Worm (Caenorhabditis elegans) whole organism, L2 larva: ENCODE results near the gene sdz-21.
A peak's percentile ranks its signal among the peaks of the same experiment; 100 is the strongest.

ENCODE experiments used
- C34F6.9 ChIP-seq: fragments of 150-350 bp; optimal IDR thresholded peaks from 2 replicates; lab custom pipeline; 2014; ENCODE audit warnings: missing biosample characterization, missing genetic modification characterization
- F13H6.1 ChIP-seq: sonication (generic microtip); optimal IDR thresholded peaks from 2 replicates; lab custom pipeline; 2016; ENCODE audit warnings: missing genetic modification characterization, missing compliant biosample characterization
- R02D3.7 ChIP-seq: fragments of 150-350 bp; optimal IDR thresholded peaks from 2 replicates; lab custom pipeline; 2014; ENCODE audit warnings: missing biosample characterization, missing genetic modification characterization
- Y55F3AM.14 ChIP-seq: fragments of 200-800 bp; sonication (Bioruptor generic); optimal IDR thresholded peaks from 2 replicates; lab custom pipeline; 2018; ENCODE audit warnings: mild to moderate bottlenecking, missing genetic modification characterization, missing compliant biosample characterization
- ZK546.5 ChIP-seq: sonication (generic microtip); optimal IDR thresholded peaks from 2 replicates; lab custom pipeline; 2017; ENCODE audit warnings: missing biosample characterization, missing genetic modification characterization
- alr-1 ChIP-seq: fragments of 150-350 bp; optimal IDR thresholded peaks from 2 replicates; lab custom pipeline; 2014; ENCODE audit warnings: missing biosample characterization, missing genetic modification characterization
- aly-2 ChIP-seq: fragments of 150-350 bp; optimal IDR thresholded peaks from 2 replicates; lab custom pipeline; 2014; ENCODE audit warnings: missing biosample characterization, missing genetic modification characterization
- ama-1 ChIP-seq: fragments of 150-350 bp; optimal IDR thresholded peaks from 2 replicates; lab custom pipeline; 2018; ENCODE audit warnings: inconsistent platforms
- blmp-1 ChIP-seq: sonication (generic microtip); optimal IDR thresholded peaks from 2 replicates; lab custom pipeline; 2017; ENCODE audit warnings: missing genetic modification characterization, mild to moderate bottlenecking, missing compliant biosample characterization, antibody characterized with exemption, moderate library complexity; ENCODE audit not compliant: insufficient read depth
- ceh-16 ChIP-seq: fragments of 150-350 bp; optimal IDR thresholded peaks from 2 replicates; lab custom pipeline; 2014; ENCODE audit warnings: missing biosample characterization, missing genetic modification characterization
- ceh-82 ChIP-seq: fragments of 150-350 bp; optimal IDR thresholded peaks from 2 replicates; lab custom pipeline; 2014; ENCODE audit warnings: missing biosample characterization, missing genetic modification characterization
- crh-2 ChIP-seq: sonication (generic microtip); optimal IDR thresholded peaks from 2 replicates; lab custom pipeline; 2017; ENCODE audit warnings: missing biosample characterization, missing genetic modification characterization
- dmd-4 ChIP-seq: sonication (generic microtip); optimal IDR thresholded peaks from 2 replicates; lab custom pipeline; 2017; ENCODE audit warnings: missing biosample characterization, missing genetic modification characterization
- egl-27 ChIP-seq: sonication (generic microtip); optimal IDR thresholded peaks from 3 replicates; lab custom pipeline; 2017; ENCODE audit warnings: missing biosample characterization, missing genetic modification reagents, missing genetic modification characterization
- elt-1 ChIP-seq: fragments of 150-350 bp; optimal IDR thresholded peaks from 2 replicates; lab custom pipeline; 2014; ENCODE audit warnings: missing biosample characterization, missing genetic modification characterization
- elt-3 ChIP-seq: sonication (generic microtip); optimal IDR thresholded peaks from 2 replicates; lab custom pipeline; 2017; ENCODE audit warnings: missing biosample characterization, missing genetic modification characterization
- fos-1 ChIP-seq: fragments of 150-350 bp; optimal IDR thresholded peaks from 2 replicates; lab custom pipeline; 2014; ENCODE audit warnings: missing biosample characterization, missing genetic modification characterization
- gmeb-1 ChIP-seq: fragments of 150-350 bp; optimal IDR thresholded peaks from 2 replicates; lab custom pipeline; 2014; ENCODE audit warnings: missing biosample characterization, missing genetic modification characterization
- lin-11 ChIP-seq: fragments of 150-350 bp; sonication (generic microtip); optimal IDR thresholded peaks from 2 replicates; lab custom pipeline; 2014; ENCODE audit warnings: missing biosample characterization, missing genetic modification characterization, inconsistent platforms, mixed read lengths
- lin-13 ChIP-seq: fragments of 150-350 bp; optimal IDR thresholded peaks from 2 replicates; lab custom pipeline; 2014; ENCODE audit warnings: missing biosample characterization, missing genetic modification reagents, missing genetic modification characterization
- lin-39 ChIP-seq: fragments of 150-350 bp; optimal IDR thresholded peaks from 2 replicates; lab custom pipeline; 2014; ENCODE audit warnings: missing biosample characterization, missing genetic modification reagents, missing genetic modification characterization
- lsy-2 ChIP-seq, 2 experiments: fragments of 150-350 bp in 1 of 2; sonication (generic microtip) in 1 of 2; optimal IDR thresholded peaks; 2 replicates each; lab custom pipeline; 2014 to 2017; ENCODE audit warnings: missing biosample characterization in 2 of 2, missing genetic modification characterization in 2 of 2
- mab-5 ChIP-seq: fragments of 150-350 bp; optimal IDR thresholded peaks from 2 replicates; lab custom pipeline; 2014; ENCODE audit warnings: missing biosample characterization, missing genetic modification characterization
- mbf-1 ChIP-seq: sonication (generic microtip); optimal IDR thresholded peaks from 2 replicates; lab custom pipeline; 2017; ENCODE audit warnings: missing biosample characterization, missing genetic modification characterization
- mdl-1 ChIP-seq, 2 experiments: fragments of 150-350 bp in 1 of 2; sonication (generic microtip) in 1 of 2; optimal IDR thresholded peaks; 2 replicates each; lab custom pipeline; 2017; ENCODE audit warnings: missing biosample characterization in 2 of 2, missing genetic modification characterization in 2 of 2
- nhr-10 ChIP-seq: sonication (generic microtip); optimal IDR thresholded peaks from 2 replicates; lab custom pipeline; 2017; ENCODE audit warnings: missing biosample characterization, missing genetic modification characterization
- nhr-11 ChIP-seq: fragments of 150-350 bp; optimal IDR thresholded peaks from 2 replicates; lab custom pipeline; 2014; ENCODE audit warnings: missing biosample characterization, missing genetic modification characterization
- nhr-12 ChIP-seq: fragments of 150-350 bp; optimal IDR thresholded peaks from 2 replicates; lab custom pipeline; 2014; ENCODE audit warnings: missing biosample characterization, missing genetic modification characterization
- nhr-129 ChIP-seq: fragments of 150-350 bp; optimal IDR thresholded peaks from 2 replicates; lab custom pipeline; 2014; ENCODE audit warnings: missing biosample characterization, missing genetic modification characterization
- nhr-21 ChIP-seq: fragments of 150-350 bp; optimal IDR thresholded peaks from 2 replicates; lab custom pipeline; 2014; ENCODE audit warnings: missing biosample characterization, missing genetic modification characterization
- nhr-23 ChIP-seq: fragments of 150-350 bp; optimal IDR thresholded peaks from 2 replicates; lab custom pipeline; 2014; ENCODE audit warnings: missing biosample characterization, missing genetic modification reagents, missing genetic modification characterization
- nhr-237 ChIP-seq: fragments of 150-350 bp; optimal IDR thresholded peaks from 2 replicates; lab custom pipeline; 2014; ENCODE audit warnings: missing biosample characterization, missing genetic modification characterization
- nhr-25 ChIP-seq: fragments of 150-350 bp; sonication (generic microtip); optimal IDR thresholded peaks from 3 replicates; lab custom pipeline; 2014; ENCODE audit warnings: missing biosample characterization, missing genetic modification characterization
- nhr-6 ChIP-seq: fragments of 150-350 bp; optimal IDR thresholded peaks from 2 replicates; lab custom pipeline; 2014; ENCODE audit warnings: missing biosample characterization, missing genetic modification characterization
- nhr-77 ChIP-seq: fragments of 150-350 bp; optimal IDR thresholded peaks from 2 replicates; lab custom pipeline; 2014; ENCODE audit warnings: missing biosample characterization, missing genetic modification characterization
- peb-1 ChIP-seq: fragments of 150-350 bp; optimal IDR thresholded peaks from 2 replicates; lab custom pipeline; 2014; ENCODE audit warnings: missing biosample characterization, missing genetic modification characterization
- sem-4 ChIP-seq: fragments of 150-350 bp; optimal IDR thresholded peaks from 2 replicates; lab custom pipeline; 2014; ENCODE audit warnings: missing biosample characterization, missing genetic modification reagents, missing genetic modification characterization
- skn-1 ChIP-seq: sonication (generic microtip); optimal IDR thresholded peaks from 2 replicates; lab custom pipeline; 2017; ENCODE audit warnings: missing biosample characterization, missing genetic modification characterization
- sma-3 ChIP-seq: sonication (generic microtip); optimal IDR thresholded peaks from 2 replicates; lab custom pipeline; 2016; ENCODE audit warnings: missing genetic modification reagents, missing genetic modification characterization, missing compliant biosample characterization
- sma-9 ChIP-seq, 2 experiments: fragments of 150-350 bp in 1 of 2; sonication (generic microtip) in 1 of 2; optimal IDR thresholded peaks; 2 replicates each; lab custom pipeline; 2014 to 2016; ENCODE audit warnings: missing genetic modification characterization in 2 of 2, mild to moderate bottlenecking in 1 of 2, missing biosample characterization in 1 of 2, missing compliant biosample characterization in 1 of 2, missing genetic modification reagents in 1 of 2, moderate library complexity in 1 of 2
- snpc-4 ChIP-seq: fragments of 150-350 bp; optimal IDR thresholded peaks from 2 replicates; lab custom pipeline; 2014; ENCODE audit warnings: missing biosample characterization, missing genetic modification characterization
- unc-39 ChIP-seq: fragments of 150-350 bp; optimal IDR thresholded peaks from 2 replicates; lab custom pipeline; 2014; ENCODE audit warnings: missing biosample characterization, missing genetic modification characterization
- unc-55 ChIP-seq: fragments of 150-350 bp; sonication (generic microtip); optimal IDR thresholded peaks from 3 replicates; lab custom pipeline; 2014; ENCODE audit warnings: missing biosample characterization, missing genetic modification reagents, missing genetic modification characterization
- unc-62 ChIP-seq: fragments of 150-350 bp; optimal IDR thresholded peaks from 2 replicates; lab custom pipeline; 2014; ENCODE audit warnings: missing biosample characterization, missing genetic modification reagents, missing genetic modification characterization
- zag-1 ChIP-seq: fragments of 150-350 bp; optimal IDR thresholded peaks from 2 replicates; lab custom pipeline; 2014; ENCODE audit warnings: missing biosample characterization, missing genetic modification characterization
- ztf-1 ChIP-seq: fragments of 200-800 bp; sonication (Bioruptor generic); conservative IDR thresholded peaks from 2 replicates; pipeline ENCODE4 v1.3.6; 2022; ENCODE audit warnings: missing genetic modification characterization, missing compliant biosample characterization
- ztf-11 ChIP-seq: sonication (generic microtip); optimal IDR thresholded peaks from 2 replicates; lab custom pipeline; 2017; ENCODE audit warnings: missing biosample characterization, missing genetic modification characterization
- ztf-4 ChIP-seq: fragments of 150-350 bp; optimal IDR thresholded peaks from 2 replicates; lab custom pipeline; 2014; ENCODE audit warnings: missing biosample characterization, missing genetic modification characterization

Gene sdz-21

DNA sequence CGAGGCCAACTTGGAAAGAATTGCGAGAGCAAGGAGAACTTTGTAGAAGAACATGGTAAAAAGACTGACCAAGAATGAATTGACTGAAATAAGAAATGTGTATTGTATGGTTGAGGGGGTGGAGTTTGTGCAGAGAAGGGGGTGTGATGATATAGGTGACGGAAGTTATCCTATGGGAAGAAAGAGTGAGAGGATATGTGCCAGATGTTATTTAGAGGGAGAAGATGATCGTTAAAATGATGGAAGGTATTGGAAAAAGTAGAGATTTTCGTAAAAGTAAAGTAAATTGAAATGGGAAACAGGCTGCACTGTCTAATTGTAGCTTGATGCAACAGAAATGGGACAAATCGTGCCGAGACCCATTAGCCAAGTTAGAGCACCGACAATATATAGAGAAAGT, at the start of gene sdz-21:
sdz-21 (minus strand) TSS at position 101 of the 400 bp plus-strand sequence.
- TF ChIP-seq nhr-23: no peak
- TF ChIP-seq Y55F3AM.14 (GFP tag; lab: Kevin White, UChicago): no peak
- TF ChIP-seq unc-62: no peak
- no peak for TF ChIP-seq lin-13 (GFP tag; lab: Kevin White, UChicago)
- no peak for TF ChIP-seq ama-1 (lab: Kevin White, UChicago)
- TF ChIP-seq nhr-6 (tag; lab: Kevin White, UChicago): no peak
- no peak for TF ChIP-seq R02D3.7 (tag; lab: Kevin White, UChicago)
- TF ChIP-seq elt-3 (tag; lab: Kevin White, UChicago): no peak
- TF ChIP-seq ztf-11: no peak
- TF ChIP-seq sem-4 (tag; lab: Kevin White, UChicago): no peak
- TF ChIP-seq ceh-16: no peak
- TF ChIP-seq alr-1 (tag; lab: Kevin White, UChicago): no peak
- TF ChIP-seq, all 48 proteins: peak for 0

DNA sequence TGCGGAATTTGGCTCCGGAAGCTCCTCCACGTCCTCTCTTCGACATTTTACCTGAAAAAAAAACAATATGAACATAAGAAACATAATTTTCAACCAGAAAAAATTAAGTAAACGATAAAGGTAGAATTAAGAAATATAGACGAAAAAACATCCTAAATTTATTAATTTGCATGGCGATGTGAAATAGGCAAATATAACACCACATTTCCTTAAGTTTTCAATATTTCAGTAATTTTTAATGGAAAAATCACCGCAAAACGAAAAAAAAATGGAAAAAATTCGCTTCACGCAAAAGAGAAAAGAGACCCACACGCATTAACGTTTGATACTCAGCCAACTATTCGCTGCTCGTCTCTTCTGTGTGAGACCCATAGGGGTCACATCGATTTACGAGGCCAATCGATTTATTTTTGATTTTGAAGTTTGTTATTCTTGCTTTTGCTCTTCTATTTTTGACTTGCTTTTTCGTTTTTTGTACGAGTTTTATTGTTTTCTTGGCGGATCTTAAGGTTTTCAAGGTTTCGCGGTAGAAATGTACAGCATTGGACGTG, 49.3 kb upstream of the sdz-21 start, which contains the start of gene rpl-23:
rpl-23 (minus strand) TSS at position 51 of the 551 bp plus-strand sequence.
- TF ChIP-seq peb-1 (tag; lab: Kevin White, UChicago) (no peak), ceh-82 (tag; lab: Kevin White, UChicago) (peak; percentile 73), nhr-12 (tag; lab: Kevin White, UChicago) (no peak), mbf-1 (no peak), ceh-16 (peak; percentile 55), alr-1 (tag; lab: Kevin White, UChicago) (no peak), ztf-1 (GFP tag; lab: Robert Waterston, UW) (no peak), sma-3 (peak; percentile 88), elt-3 (tag; lab: Kevin White, UChicago) (no peak), ZK546.5 (tag; lab: Kevin White, UChicago) (peak; percentile 59), R02D3.7 (tag; lab: Kevin White, UChicago) (peak; percentile 96), C34F6.9 (tag; lab: Kevin White, UChicago) (peak; percentile 97), nhr-11 (tag; lab: Kevin White, UChicago) (no peak), Y55F3AM.14 (GFP tag; lab: Kevin White, UChicago) (no peak), lin-39 (no peak), sma-9 (GFP tag; optimal IDR thresholded peaks at IDR 0.05; lab: Kevin White, UChicago) (peak; percentile 90), sma-9 (tag; optimal IDR thresholded peaks at IDR 0.05; lab: Kevin White, UChicago) (no peak), dmd-4 (no peak), blmp-1 (tag; lab: Kevin White, UChicago) (peak; percentile 80), F13H6.1 (tag; lab: Kevin White, UChicago) (peak; percentile 78), unc-55 (GFP tag; lab: Kevin White, UChicago) (peak; percentile 100), nhr-6 (tag; lab: Kevin White, UChicago) (peak; percentile 92), sem-4 (tag; lab: Kevin White, UChicago) (peak; percentile 84), elt-1 (tag; lab: Kevin White, UChicago) (no peak), lin-13 (GFP tag; lab: Kevin White, UChicago) (peak; percentile 96), nhr-23 (no peak), lin-11 (tag; lab: Kevin White, UChicago) (peak; percentile 92), ama-1 (lab: Kevin White, UChicago) (peak; percentile 83), lsy-2 (tag; optimal IDR thresholded peaks at IDR 0.05; lab: Kevin White, UChicago) (peak; percentile 85 to 96), zag-1 (tag; lab: Kevin White, UChicago) (peak; percentile 84), ztf-11 (no peak), unc-62 (no peak), snpc-4 (tag; lab: Kevin White, UChicago) (peak; percentile 72), egl-27 (tag; lab: Kevin White, UChicago) (peak; percentile 76), mdl-1 (tag; optimal IDR thresholded peaks at IDR 0.05; lab: Kevin White, UChicago) (peak in 1 of 2 experiments; percentile 29), crh-2 (tag; lab: Kevin White, UChicago) (peak; percentile 97), fos-1 (tag; lab: Kevin White, UChicago) (peak; percentile 93), nhr-25 (tag; lab: Kevin White, UChicago) (peak; percentile 95), skn-1 (tag; lab: Kevin White, UChicago) (peak; percentile 7), nhr-21 (tag; lab: Kevin White, UChicago) (peak; percentile 89), unc-39 (tag; lab: Kevin White, UChicago) (no peak), nhr-10 (tag; lab: Kevin White, UChicago) (peak; percentile 12), aly-2 (tag; lab: Kevin White, UChicago) (no peak), nhr-237 (no peak), nhr-77 (tag; lab: Kevin White, UChicago) (peak; percentile 25), mab-5 (tag; lab: Kevin White, UChicago) (peak; percentile 85), gmeb-1 (tag; lab: Kevin White, UChicago) (peak; percentile 91), ztf-4 (tag; lab: Kevin White, UChicago) (peak; percentile 88), nhr-129 (tag; lab: Kevin White, UChicago) (peak; percentile 98)
- TF ChIP-seq, all 48 proteins: peak for 31
